Worm (Caenorhabditis elegans) whole organism, L1 larva: ENCODE data around the gene T24D5.1.

Source experiments
- C16A3.4 ChIP-seq: fragments of 150-350 bp; optimal IDR thresholded peaks from 2 replicates; lab custom pipeline; 2014; ENCODE audit warnings: missing biosample characterization, missing genetic modification characterization
- C34B4.2 ChIP-seq: sonication (generic microtip); optimal IDR thresholded peaks from 2 replicates; lab custom pipeline; 2017; ENCODE audit warnings: mild to moderate bottlenecking, missing genetic modification characterization, missing compliant biosample characterization
- F16B12.6 ChIP-seq: fragments of 150-350 bp; optimal IDR thresholded peaks from 2 replicates; lab custom pipeline; 2014; ENCODE audit warnings: missing biosample characterization, missing genetic modification characterization
- alr-1 ChIP-seq: fragments of 200-800 bp; sonication (Bioruptor generic); optimal IDR thresholded peaks from 2 replicates; lab custom pipeline; 2018; ENCODE audit warnings: borderline replicate concordance, mild to moderate bottlenecking, missing genetic modification characterization, missing compliant biosample characterization
- blmp-1 ChIP-seq: fragments of 150-350 bp; optimal IDR thresholded peaks from 2 replicates; lab custom pipeline; 2014; ENCODE audit warnings: missing biosample characterization, missing genetic modification characterization
- ceh-8 ChIP-seq: fragments of 200-800 bp; sonication (Bioruptor generic); optimal IDR thresholded peaks from 2 replicates; lab custom pipeline; 2018; ENCODE audit warnings: mild to moderate bottlenecking, missing genetic modification characterization, moderate library complexity, missing compliant biosample characterization
- ceh-82 ChIP-seq, 3 experiments: fragments of 150-350 bp in 1 of 3; sonication (generic microtip) in 2 of 3; optimal IDR thresholded peaks; 2 replicates each; lab custom pipeline; 2014 to 2017; ENCODE audit warnings: missing biosample characterization in 3 of 3, missing genetic modification characterization in 3 of 3
- ceh-90 ChIP-seq: sonication (generic microtip); optimal IDR thresholded peaks from 2 replicates; lab custom pipeline; 2016; ENCODE audit warnings: missing genetic modification characterization, missing compliant biosample characterization
- dpl-1 ChIP-seq, 3 experiments: fragments of 150-350 bp in 2 of 3; sonication (generic microtip) in 1 of 3; optimal IDR thresholded peaks; 2 replicates each; lab custom pipeline; 2014 to 2017; ENCODE audit warnings: missing biosample characterization in 3 of 3, missing genetic modification characterization in 3 of 3, missing genetic modification reagents in 3 of 3
- dsc-1 ChIP-seq: sonication (generic microtip); optimal IDR thresholded peaks from 2 replicates; lab custom pipeline; 2016; ENCODE audit warnings: mild to moderate bottlenecking, missing genetic modification characterization, missing compliant biosample characterization
- efl-1 ChIP-seq, 4 experiments: fragments of 150-350 bp; optimal IDR thresholded peaks in 3 of 4; peaks in 1 of 4; 1 replicate in 1 of 4; 2 replicates in 3 of 4; lab custom pipeline; 2014; ENCODE audit warnings: missing biosample characterization in 2 of 4, missing genetic modification characterization in 2 of 4, missing genetic modification reagents in 2 of 4
- egl-27 ChIP-seq, 2 experiments: fragments of 150-350 bp in 1 of 2; sonication (generic microtip); optimal IDR thresholded peaks; 3 replicates each; lab custom pipeline; 2017 to 2018; ENCODE audit warnings: missing biosample characterization in 2 of 2, missing genetic modification characterization in 2 of 2, missing genetic modification reagents in 2 of 2
- elt-2 ChIP-seq: sonication (generic microtip); optimal IDR thresholded peaks from 2 replicates; lab custom pipeline; 2016; ENCODE audit warnings: missing genetic modification characterization, mild to moderate bottlenecking, inconsistent platforms, missing compliant biosample characterization, missing genetic modification reagents
- elt-3 ChIP-seq, 6 experiments: fragments of 150-350 bp in 1 of 6; sonication (generic microtip); optimal IDR thresholded peaks; 2 replicates each; lab custom pipeline; 2017 to 2018; ENCODE audit warnings: missing biosample characterization in 6 of 6, missing genetic modification characterization in 6 of 6, inconsistent platforms in 1 of 6
- fkh-10 ChIP-seq: sonication (generic microtip); optimal IDR thresholded peaks from 2 replicates; lab custom pipeline; 2017; ENCODE audit warnings: missing biosample characterization, missing genetic modification reagents, missing genetic modification characterization
- fkh-8 ChIP-seq: sonication (generic microtip); optimal IDR thresholded peaks from 2 replicates; lab custom pipeline; 2016; ENCODE audit warnings: mild to moderate bottlenecking, missing genetic modification characterization, missing compliant biosample characterization
- fos-1 ChIP-seq: fragments of 150-350 bp; optimal IDR thresholded peaks from 2 replicates; lab custom pipeline; 2014; ENCODE audit warnings: missing biosample characterization, missing genetic modification characterization
- hlh-17 ChIP-seq: fragments of 200-800 bp; sonication (Bioruptor generic); optimal IDR thresholded peaks from 2 replicates; lab custom pipeline; 2018; ENCODE audit warnings: missing genetic modification characterization, mild to moderate bottlenecking, missing compliant biosample characterization, moderate library complexity, borderline replicate concordance
- hlh-4 ChIP-seq: sonication (generic microtip); optimal IDR thresholded peaks from 2 replicates; lab custom pipeline; 2016; ENCODE audit warnings: mild to moderate bottlenecking, missing genetic modification characterization, missing compliant biosample characterization
- irx-1 ChIP-seq: sonication (generic microtip); optimal IDR thresholded peaks from 2 replicates; lab custom pipeline; 2016; ENCODE audit warnings: missing genetic modification characterization, missing compliant biosample characterization
- jun-1 ChIP-seq: fragments of 150-350 bp; optimal IDR thresholded peaks from 2 replicates; lab custom pipeline; 2014; ENCODE audit warnings: missing biosample characterization, missing genetic modification reagents, missing genetic modification characterization
- lin-13 ChIP-seq: fragments of 150-350 bp; optimal IDR thresholded peaks from 2 replicates; lab custom pipeline; 2014; ENCODE audit warnings: missing biosample characterization, missing genetic modification reagents, missing genetic modification characterization
- lin-14 ChIP-seq: fragments of 200-800 bp; sonication (Bioruptor generic); optimal IDR thresholded peaks from 2 replicates; lab custom pipeline; 2018; ENCODE audit warnings: mild to moderate bottlenecking, missing genetic modification characterization, moderate library complexity, missing compliant biosample characterization
- lin-35 ChIP-seq, 2 experiments: fragments of 150-350 bp; optimal IDR thresholded peaks; 2 replicates each; lab custom pipeline; 2014; ENCODE audit warnings: missing biosample characterization in 2 of 2, missing genetic modification characterization in 2 of 2, missing genetic modification reagents in 2 of 2
- lir-3 ChIP-seq: sonication (generic microtip); optimal IDR thresholded peaks from 2 replicates; lab custom pipeline; 2016; ENCODE audit warnings: mild to moderate bottlenecking, missing genetic modification characterization, moderate library complexity, missing compliant biosample characterization; ENCODE audit not compliant: poor library complexity
- lsy-2 ChIP-seq, 2 experiments: fragments of 150-350 bp; optimal IDR thresholded peaks; 2 replicates each; lab custom pipeline; 2014; ENCODE audit warnings: missing biosample characterization in 2 of 2, missing genetic modification characterization in 2 of 2
- mab-9 ChIP-seq: fragments of 200-800 bp; sonication (Bioruptor generic); IDR thresholded peaks from 2 replicates; pipeline ENCODE4 v1.3.6; 2022; ENCODE audit warnings: missing genetic modification reagents, missing genetic modification characterization, missing compliant biosample characterization
- mdl-1 ChIP-seq, 2 experiments: fragments of 150-350 bp; optimal IDR thresholded peaks; 2 replicates each; lab custom pipeline; 2014 to 2017; ENCODE audit warnings: missing biosample characterization in 2 of 2, missing genetic modification characterization in 2 of 2, inconsistent platforms in 1 of 2
- nhr-19 ChIP-seq: fragments of 200-800 bp; sonication (Bioruptor generic); conservative IDR thresholded peaks from 2 replicates; pipeline ENCODE4 v1.3.6; 2022; ENCODE audit warnings: missing genetic modification characterization, missing compliant biosample characterization
- nhr-20 ChIP-seq: sonication (generic microtip); optimal IDR thresholded peaks from 2 replicates; lab custom pipeline; 2016; ENCODE audit warnings: mild to moderate bottlenecking, missing genetic modification characterization, missing compliant biosample characterization
- nhr-28 ChIP-seq: fragments of 150-350 bp; optimal IDR thresholded peaks from 2 replicates; lab custom pipeline; 2014; ENCODE audit warnings: missing biosample characterization, missing genetic modification characterization
- nhr-47 ChIP-seq: sonication (generic microtip); optimal IDR thresholded peaks from 2 replicates; lab custom pipeline; 2016; ENCODE audit warnings: mild to moderate bottlenecking, missing genetic modification characterization, moderate library complexity, missing compliant biosample characterization
- nhr-71 ChIP-seq: sonication (generic microtip); optimal IDR thresholded peaks from 2 replicates; lab custom pipeline; 2016; ENCODE audit warnings: mild to moderate bottlenecking, missing genetic modification characterization, moderate library complexity, missing compliant biosample characterization
- nhr-76 ChIP-seq: sonication (generic microtip); optimal IDR thresholded peaks from 2 replicates; lab custom pipeline; 2017; ENCODE audit warnings: missing biosample characterization, missing genetic modification characterization
- nhr-84 ChIP-seq: sonication (generic microtip); optimal IDR thresholded peaks from 2 replicates; lab custom pipeline; 2017; ENCODE audit warnings: missing biosample characterization, missing genetic modification characterization
- snu-23 ChIP-seq: sonication (generic microtip); optimal IDR thresholded peaks from 2 replicates; lab custom pipeline; 2016; ENCODE audit warnings: missing genetic modification characterization, missing compliant biosample characterization
- tlp-1 ChIP-seq: fragments of 150-350 bp; optimal IDR thresholded peaks from 2 replicates; lab custom pipeline; 2014; ENCODE audit warnings: missing biosample characterization, missing genetic modification characterization
- unc-86 ChIP-seq: sonication (generic microtip); optimal IDR thresholded peaks from 2 replicates; lab custom pipeline; 2016; ENCODE audit warnings: missing genetic modification characterization, missing compliant biosample characterization
- unc-98 ChIP-seq: fragments of 200-800 bp; sonication (Bioruptor generic); IDR thresholded peaks from 2 replicates; pipeline ENCODE4 v1.3.6; 2022; ENCODE audit warnings: missing genetic modification characterization, missing compliant biosample characterization
- vab-15 ChIP-seq: sonication (generic microtip); optimal IDR thresholded peaks from 2 replicates; lab custom pipeline; 2017; ENCODE audit warnings: missing genotype, mild to moderate bottlenecking, missing genetic modification characterization, missing compliant biosample characterization
- xbp-1 ChIP-seq: sonication (generic microtip); optimal IDR thresholded peaks from 2 replicates; lab custom pipeline; 2016; ENCODE audit warnings: missing genetic modification characterization, missing compliant biosample characterization
- zip-4 ChIP-seq: fragments of 200-800 bp; sonication (Bioruptor generic); optimal IDR thresholded peaks from 2 replicates; lab custom pipeline; 2018; ENCODE audit warnings: mild to moderate bottlenecking, missing genetic modification characterization, moderate library complexity, missing compliant biosample characterization
- ztf-11 ChIP-seq, 2 experiments: sonication (generic microtip); optimal IDR thresholded peaks; 2 replicates each; lab custom pipeline; 2016 to 2017; ENCODE audit warnings: missing genetic modification characterization in 2 of 2, missing biosample characterization in 1 of 2, missing compliant biosample characterization in 1 of 2

T24D5.1 gene

DNA sequence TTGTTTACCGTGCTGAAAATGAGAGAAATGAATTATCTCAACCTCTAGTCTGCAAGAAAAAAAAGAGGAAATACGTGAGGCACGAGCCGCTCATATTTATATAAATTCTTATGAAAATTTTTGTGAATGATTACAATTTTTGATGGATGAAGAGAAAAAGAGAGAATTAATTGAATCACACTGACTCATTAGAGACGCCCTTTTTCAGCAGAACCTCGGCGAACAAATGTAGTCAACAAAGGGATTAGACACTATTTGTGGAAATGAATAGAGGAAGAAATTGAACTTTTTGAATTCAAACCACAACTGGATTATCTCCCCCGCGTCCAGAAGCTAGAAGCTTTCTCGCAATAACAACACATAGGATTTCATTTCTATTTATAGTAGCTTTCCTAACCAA is 27.8 kb upstream of the T24D5.1 start:
- peak; percentile 58 for TF ChIP-seq fkh-8 (tag; lab: Kevin White, UChicago)
- TF ChIP-seq vab-15 (tag; lab: Kevin White, UChicago): no peak
- peak; percentile 34 for TF ChIP-seq lin-14 (GFP tag; lab: Kevin White, UChicago)
- TF ChIP-seq dsc-1 (tag; lab: Kevin White, UChicago): peak; percentile 86
- TF ChIP-seq tlp-1 (tag; lab: Kevin White, UChicago): no peak

DNA sequence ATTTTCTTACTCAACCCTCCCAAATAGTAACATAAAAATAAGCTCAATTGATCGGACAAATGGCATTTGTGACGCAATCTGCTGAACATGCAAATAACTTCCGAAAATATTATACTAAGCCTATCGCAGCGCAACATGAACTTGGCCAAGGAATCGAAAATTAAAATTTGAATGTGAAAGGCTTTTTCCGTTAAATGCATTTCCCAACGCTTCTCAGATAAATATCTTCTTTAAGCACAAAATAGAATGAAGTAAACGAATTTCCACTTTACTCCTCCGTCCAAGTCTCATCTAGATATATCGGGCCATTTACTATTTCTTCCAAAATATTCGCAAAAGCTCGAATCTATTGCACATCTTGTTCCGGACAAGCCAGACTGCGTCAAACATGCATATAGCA is 25.5 kb upstream of the T24D5.1 start:
- no peak for TF ChIP-seq unc-98 (GFP tag; lab: Robert Waterston, UW)
- peak; percentile 30 for TF ChIP-seq lin-14 (GFP tag; lab: Kevin White, UChicago)
- peak; percentile 82 for TF ChIP-seq fkh-10

DNA sequence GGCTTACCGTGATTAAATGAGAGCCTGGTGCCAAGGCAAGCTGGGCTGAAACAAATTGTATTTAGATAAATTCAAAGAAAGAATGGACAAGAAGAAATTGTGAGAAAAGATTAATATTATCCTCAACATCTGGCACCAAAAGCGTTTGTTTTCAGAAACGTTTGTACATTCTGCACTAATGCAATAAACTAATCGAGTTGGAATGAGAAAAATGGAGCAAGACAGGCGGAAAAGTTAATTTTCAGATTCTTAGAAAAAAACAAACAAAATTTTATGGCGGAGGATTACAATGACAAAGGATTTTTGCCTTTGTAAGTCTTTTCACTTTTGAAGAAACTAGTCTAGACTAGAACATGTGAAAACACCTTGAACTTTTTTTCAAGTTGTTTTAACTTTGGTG is 22.9 kb upstream of the T24D5.1 start, which contains the start of gene npr-4:
TSS of gene npr-4 (minus strand) at position 52 of the 400 bp plus-strand sequence.
- TF ChIP-seq lin-13 (GFP tag; lab: Kevin White, UChicago): no peak
- peak; percentile 25 for TF ChIP-seq nhr-71 (tag; lab: Kevin White, UChicago)
- no peak for TF ChIP-seq efl-1 (optimal IDR thresholded peaks at IDR 0.05; lab: Kevin White, UChicago)
- TF ChIP-seq efl-1 (GFP tag; optimal IDR thresholded peaks at IDR 0.05 in 1 of 2; lab: Kevin White, UChicago): peak in 1 of 2 experiments; percentile 54
- peak; percentile 36 for TF ChIP-seq nhr-47 (tag; lab: Kevin White, UChicago)
- peak; percentile 25 for TF ChIP-seq lin-14 (GFP tag; lab: Kevin White, UChicago)
- TF ChIP-seq nhr-84 (tag; lab: Kevin White, UChicago): no peak
- TF ChIP-seq ceh-8 (GFP tag; lab: Kevin White, UChicago): peak; percentile 65
- TF ChIP-seq hlh-4 (tag; lab: Kevin White, UChicago): no peak
- TF ChIP-seq fkh-8 (tag; lab: Kevin White, UChicago): peak; percentile 20
- TF ChIP-seq nhr-28 (tag; lab: Kevin White, UChicago): no peak

DNA sequence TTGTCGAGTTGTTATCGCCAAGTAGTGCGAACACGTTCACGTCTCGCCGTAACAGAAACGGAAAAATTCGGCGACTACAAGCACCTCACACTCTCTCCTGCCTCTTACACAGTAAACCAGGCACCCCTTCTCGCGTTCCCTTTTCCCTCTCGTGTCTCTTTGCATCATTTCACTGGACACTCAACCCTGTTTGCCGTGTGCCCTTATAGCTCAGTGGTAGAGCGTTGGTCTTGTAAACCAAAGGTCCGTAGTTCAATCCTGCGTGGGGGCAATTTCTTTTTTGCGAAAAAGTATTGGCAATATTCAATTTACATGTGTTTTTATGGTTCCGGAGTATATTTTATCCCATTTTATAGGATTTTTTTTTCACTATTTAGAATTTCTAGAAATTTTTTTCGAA is 11.0 kb upstream of the T24D5.1 start:
- TF ChIP-seq lin-13 (GFP tag; lab: Kevin White, UChicago) (peak; percentile 44), mdl-1 (tag; optimal IDR thresholded peaks at IDR 0.05; lab: Kevin White, UChicago) (peak in 1 of 2 experiments; percentile 62), irx-1 (peak; percentile 61), lin-14 (GFP tag; lab: Kevin White, UChicago) (peak; percentile 78), egl-27 (tag; optimal IDR thresholded peaks at IDR 0.05; lab: Kevin White, UChicago) (no peak), unc-86 (peak; percentile 60), mab-9 (GFP tag; lab: Robert Waterston, UW) (peak; percentile 13; the same call in 1 of the 2 replicates), nhr-20 (tag; lab: Kevin White, UChicago) (peak; percentile 79), ceh-90 (tag; lab: Kevin White, UChicago) (no peak), blmp-1 (tag; lab: Kevin White, UChicago) (peak; percentile 42), dsc-1 (tag; lab: Kevin White, UChicago) (peak; percentile 76), elt-2 (tag; lab: Kevin White, UChicago) (peak; percentile 33), snu-23 (GFP tag; lab: Kevin White, UChicago) (peak; percentile 81), fkh-10 (peak; percentile 56), alr-1 (tag; lab: Kevin White, UChicago) (no peak), jun-1 (tag; lab: Kevin White, UChicago) (peak; percentile 70), ceh-8 (GFP tag; lab: Kevin White, UChicago) (peak; percentile 41), zip-4 (GFP tag; lab: Kevin White, UChicago) (peak; percentile 39), nhr-47 (tag; lab: Kevin White, UChicago) (peak; percentile 80), dpl-1 (GFP tag; optimal IDR thresholded peaks at IDR 0.05; lab: Kevin White, UChicago) (peak in 1 of 3 experiments; percentile 25), xbp-1 (tag; lab: Kevin White, UChicago) (peak; percentile 61), lin-35 (GFP tag; optimal IDR thresholded peaks at IDR 0.05; lab: Kevin White, UChicago) (peak; percentile 45 to 64), elt-3 (tag; optimal IDR thresholded peaks at IDR 0.05; lab: Kevin White, UChicago) (peak in 1 of 6 experiments; percentile 53), F16B12.6 (no peak), fos-1 (peak; percentile 38), C16A3.4 (tag; lab: Kevin White, UChicago) (peak; percentile 74), lsy-2 (tag; optimal IDR thresholded peaks at IDR 0.05; lab: Kevin White, UChicago) (peak; percentile 42 to 43), ceh-82 (tag; optimal IDR thresholded peaks at IDR 0.05; lab: Kevin White, UChicago) (peak; percentile 48 to 83 (median 66)), nhr-19 (peak; percentile 77), nhr-76 (tag; lab: Kevin White, UChicago) (no peak), ztf-11 (tag; optimal IDR thresholded peaks at IDR 0.05; lab: Kevin White, UChicago) (peak in 1 of 2 experiments; percentile 48), hlh-17 (GFP tag; lab: Kevin White, UChicago) (no peak), lir-3 (tag; lab: Kevin White, UChicago) (no peak), C34B4.2 (no peak)
